Worm (Caenorhabditis elegans): Measurements from ENCODE around the gene T12A7.2.

- TF ChIP-seq him-1 (tag; optimal IDR thresholded peaks at IDR 0.05) (peak; percentile 67), dao-5 (tag; optimal IDR thresholded peaks at IDR 0.05) (no peak)
These were observed 24.3 kb upstream of the T12A7.2 start for ce11 chrIV:11785064-11785840.

Data from whole organism, L4/young adult.